Fruit fly (Drosophila melanogaster): ENCODE results near the gene dsh.

dm6 chrX:11374320-11374719 lies 18.6 kb downstream of the dsh start:
- TF ChIP-seq achi (GFP tag; optimal IDR thresholded peaks at IDR 0.05) (no peak), fd59A (GFP tag; optimal IDR thresholded peaks at IDR 0.05) (no peak), CG10631 (GFP tag; optimal IDR thresholded peaks at IDR 0.05) (no peak), lz (GFP tag; optimal IDR thresholded peaks at IDR 0.05) (no peak), Hr38 (GFP tag; optimal IDR thresholded peaks at IDR 0.05) (no peak), Hr39 (GFP tag; optimal IDR thresholded peaks at IDR 0.05) (no peak), dsx (GFP tag; optimal IDR thresholded peaks at IDR 0.05; ENCODE audit: poor library complexity, severe bottlenecking) (no peak), fd85E (GFP tag; optimal IDR thresholded peaks at IDR 0.05) (no peak), CG11294 (GFP tag; IDR thresholded peaks at IDR 0.05) (no peak)
